Fruit fly (Drosophila melanogaster) whole organism, embryonic: ENCODE results near the gene CG11000.

ENCODE experiments used
- Ada2b ChIP-seq: fragments of 200-800 bp; sonication (Bioruptor generic); IDR thresholded peaks from 2 replicates; pipeline ENCODE4 v1.3.6; 2022; ENCODE audit warnings: missing biosample characterization, missing genetic modification characterization
- CG10274 ChIP-seq: fragments of 200-800 bp; sonication (Bioruptor generic); optimal IDR thresholded peaks from 3 replicates; lab custom pipeline; 2017; ENCODE audit warnings: missing biosample characterization, mild to moderate bottlenecking, missing genetic modification characterization
- CG11085 ChIP-seq: fragments of 200-800 bp; sonication (Bioruptor generic); IDR thresholded peaks from 2 replicates; pipeline ENCODE4 v1.3.6; 2022; ENCODE audit warnings: missing biosample characterization, missing genetic modification characterization
- CG12071 ChIP-seq: fragments of 200-800 bp; sonication (Bioruptor generic); optimal IDR thresholded peaks from 3 replicates; lab custom pipeline; 2018; ENCODE audit warnings: missing biosample characterization, mild to moderate bottlenecking, missing genetic modification characterization
- CG12155 ChIP-seq: fragments of 200-800 bp; sonication (Bioruptor generic); optimal IDR thresholded peaks from 3 replicates; lab custom pipeline; 2016; ENCODE audit warnings: missing biosample characterization, missing genetic modification characterization
- CG12942 ChIP-seq: fragments of 200-800 bp; sonication (Bioruptor generic); optimal IDR thresholded peaks from 3 replicates; lab custom pipeline; 2016; ENCODE audit warnings: missing biosample characterization, missing genetic modification characterization
- CG13424 ChIP-seq: fragments of 200-800 bp; sonication (Bioruptor generic); optimal IDR thresholded peaks from 2 replicates; lab custom pipeline; 2019; ENCODE audit warnings: missing biosample characterization, mild to moderate bottlenecking, missing genetic modification characterization, moderate library complexity
- CG14710 ChIP-seq: fragments of 200-800 bp; sonication (Bioruptor generic); optimal IDR thresholded peaks from 3 replicates; lab custom pipeline; 2019; ENCODE audit warnings: missing biosample characterization, mild to moderate bottlenecking, missing genetic modification characterization, moderate library complexity
- CG17385 ChIP-seq: fragments of 200-800 bp; sonication (Bioruptor generic); optimal IDR thresholded peaks from 3 replicates; lab custom pipeline; 2018; ENCODE audit warnings: missing biosample characterization, mild to moderate bottlenecking, missing genetic modification characterization
- CG31388 ChIP-seq: fragments of 200-800 bp; sonication (Bioruptor generic); optimal IDR thresholded peaks from 2 replicates; lab custom pipeline; 2016; ENCODE audit warnings: missing biosample characterization, missing genetic modification characterization
- CG3281 ChIP-seq: fragments of 200-800 bp; sonication (Bioruptor generic); optimal IDR thresholded peaks from 3 replicates; lab custom pipeline; 2017; ENCODE audit warnings: missing biosample characterization, mild to moderate bottlenecking, missing genetic modification characterization
- CG3726 ChIP-seq: fragments of 200-800 bp; sonication (Bioruptor generic); IDR thresholded peaks from 3 replicates; pipeline ENCODE4, ENCODE4 v1.3.6; 2022; ENCODE audit warnings: missing biosample characterization, missing genetic modification characterization
- CG4820 ChIP-seq: fragments of 200-800 bp; sonication (Bioruptor generic); optimal IDR thresholded peaks from 3 replicates; lab custom pipeline; 2016; ENCODE audit warnings: missing biosample characterization, missing genetic modification characterization
- CG7928 ChIP-seq: fragments of 200-800 bp; sonication (Bioruptor generic); optimal IDR thresholded peaks from 2 replicates; lab custom pipeline; 2017; ENCODE audit warnings: missing biosample characterization, mild to moderate bottlenecking, missing genetic modification characterization
- CG8359 ChIP-seq: fragments of 200-800 bp; sonication (Bioruptor generic); optimal IDR thresholded peaks from 2 replicates; lab custom pipeline; 2017; ENCODE audit warnings: missing biosample characterization, mild to moderate bottlenecking, missing genetic modification characterization, borderline replicate concordance
- CkIIα-i1 ChIP-seq: fragments of 200-800 bp; sonication (Bioruptor generic); IDR thresholded peaks from 2 replicates; pipeline ENCODE4 v1.3.6; 2022; ENCODE audit warnings: missing biosample characterization, missing genetic modification characterization
- CrebB ChIP-seq: fragments of 200-800 bp; sonication (Bioruptor generic); optimal IDR thresholded peaks from 3 replicates; lab custom pipeline; 2018; ENCODE audit warnings: missing biosample characterization, mild to moderate bottlenecking, missing genetic modification characterization
- D19A ChIP-seq: fragments of 200-800 bp; optimal IDR thresholded peaks from 3 replicates; lab custom pipeline; 2019; ENCODE audit warnings: missing biosample characterization, mild to moderate bottlenecking, missing genetic modification characterization, moderate library complexity
- Doc3 ChIP-seq: fragments of 200-800 bp; sonication (Bioruptor generic); IDR thresholded peaks from 3 replicates; pipeline ENCODE4 v1.3.6; 2022; ENCODE audit warnings: missing biosample characterization, missing genetic modification characterization; ENCODE audit not compliant: partially characterized antibody
- Elba2 ChIP-seq: fragments of 200-800 bp; sonication (Bioruptor generic); optimal IDR thresholded peaks from 3 replicates; lab custom pipeline; 2016; ENCODE audit warnings: missing biosample characterization, missing genetic modification characterization
- Fer1 ChIP-seq: fragments of 200-800 bp; sonication (Bioruptor generic); optimal IDR thresholded peaks from 2 replicates; lab custom pipeline; 2017; ENCODE audit warnings: missing biosample characterization, mild to moderate bottlenecking, missing genetic modification characterization
- HmgZ ChIP-seq: fragments of 200-800 bp; sonication (Bioruptor generic); optimal IDR thresholded peaks from 2 replicates; lab custom pipeline; 2018; ENCODE audit warnings: missing biosample characterization, mild to moderate bottlenecking, missing genetic modification characterization
- Hr78 ChIP-seq, 2 experiments: fragments of 200-800 bp in 1 of 2; fragments of >200 bp in 1 of 2; sonication (Bioruptor generic) in 1 of 2; optimal IDR thresholded peaks; 2 replicates each; lab custom pipeline; 2017 to 2019; ENCODE audit warnings: missing biosample characterization in 2 of 2, missing genetic modification characterization in 2 of 2, mild to moderate bottlenecking in 1 of 2, moderate library complexity in 1 of 2
- NC2α ChIP-seq: fragments of 200-800 bp; sonication (Bioruptor generic); optimal IDR thresholded peaks from 2 replicates; lab custom pipeline; 2016; ENCODE audit warnings: missing biosample characterization, missing genetic modification characterization
- NfI ChIP-seq: fragments of 200-800 bp; sonication (Bioruptor generic); optimal IDR thresholded peaks from 3 replicates; lab custom pipeline; 2018; ENCODE audit warnings: missing biosample characterization, mild to moderate bottlenecking, missing genetic modification characterization, moderate library complexity
- Ravus ChIP-seq: fragments of 200-800 bp; sonication (Bioruptor generic); IDR thresholded peaks from 2 replicates; pipeline ENCODE4 v1.3.6; 2022; ENCODE audit warnings: missing biosample characterization, missing genetic modification characterization
- Ssrp ChIP-seq: fragments of 200-800 bp; sonication (Bioruptor generic); optimal IDR thresholded peaks from 2 replicates; lab custom pipeline; 2018; ENCODE audit warnings: missing biosample characterization, mild to moderate bottlenecking, missing genetic modification characterization, moderate library complexity
- Tbp ChIP-seq: fragments of >200 bp; optimal IDR thresholded peaks from 2 replicates; lab custom pipeline; 2018; ENCODE audit warnings: missing biosample characterization, missing genetic modification characterization
- az2 ChIP-seq: fragments of 200-800 bp; sonication (Bioruptor generic); optimal IDR thresholded peaks from 3 replicates; lab custom pipeline; 2016; ENCODE audit warnings: missing biosample characterization, missing genetic modification characterization
- caup ChIP-seq: fragments of 200-800 bp; sonication (Bioruptor generic); optimal IDR thresholded peaks from 3 replicates; lab custom pipeline; 2017; ENCODE audit warnings: missing biosample characterization, mild to moderate bottlenecking, missing genetic modification characterization, moderate library complexity; ENCODE audit not compliant: severe bottlenecking
- crp ChIP-seq, 2 experiments: fragments of 200-800 bp; sonication (Bioruptor generic); optimal IDR thresholded peaks; 2 replicates in 1 of 2; 3 replicates in 1 of 2; lab custom pipeline; 2017; ENCODE audit warnings: missing biosample characterization in 2 of 2, missing genetic modification characterization in 2 of 2, mild to moderate bottlenecking in 1 of 2, moderate library complexity in 1 of 2
- dmrt11E ChIP-seq: fragments of 200-800 bp; sonication (Bioruptor generic); optimal IDR thresholded peaks from 3 replicates; lab custom pipeline; 2018; ENCODE audit warnings: missing biosample characterization, mild to moderate bottlenecking, missing genetic modification characterization, moderate library complexity
- eve ChIP-seq, 2 experiments: fragments of >200 bp; optimal IDR thresholded peaks; 2 replicates each; lab custom pipeline; 2017; ENCODE audit warnings: missing biosample characterization in 2 of 2, missing genetic modification characterization in 2 of 2
- eyg ChIP-seq: fragments of 200-800 bp; sonication (Bioruptor generic); optimal IDR thresholded peaks from 3 replicates; lab custom pipeline; 2016; ENCODE audit warnings: missing biosample characterization, missing genetic modification characterization
- ftz-f1 ChIP-seq: fragments of 200-800 bp; sonication (Bioruptor generic); optimal IDR thresholded peaks from 2 replicates; lab custom pipeline; 2016; ENCODE audit warnings: missing biosample characterization, missing genetic modification characterization
- gsb ChIP-seq: fragments of 200-800 bp; sonication (Bioruptor generic); IDR thresholded peaks from 2 replicates; pipeline ENCODE4 v1.3.6; 2022; ENCODE audit warnings: missing biosample characterization, missing genetic modification characterization
- gsb-n ChIP-seq: fragments of 200-800 bp; sonication (Bioruptor generic); optimal IDR thresholded peaks from 3 replicates; lab custom pipeline; 2018; ENCODE audit warnings: missing biosample characterization, mild to moderate bottlenecking, missing genetic modification characterization
- insv ChIP-seq, 2 experiments: fragments of 200-800 bp; sonication (Bioruptor generic); optimal IDR thresholded peaks; 3 replicates each; lab custom pipeline; 2016 to 2018; ENCODE audit warnings: missing biosample characterization in 2 of 2, missing genetic modification characterization in 2 of 2
- inv ChIP-seq: fragments of 200-800 bp; sonication (Bioruptor generic); IDR thresholded peaks from 2 replicates; pipeline ENCODE4 v1.3.6; 2022; ENCODE audit warnings: missing biosample characterization, missing genetic modification characterization; ENCODE audit not compliant: partially characterized antibody
- jing ChIP-seq: fragments of 200-800 bp; sonication (Bioruptor generic); optimal IDR thresholded peaks from 2 replicates; lab custom pipeline; 2018; ENCODE audit warnings: missing biosample characterization, mild to moderate bottlenecking, missing genetic modification characterization
- lmd ChIP-seq: fragments of 200-800 bp; sonication (Bioruptor generic); IDR thresholded peaks from 2 replicates; pipeline ENCODE4 v1.3.6; 2022; ENCODE audit warnings: missing biosample characterization, missing genetic modification characterization
- lola ChIP-seq, 3 experiments: fragments of >200 bp in 2 of 3; fragments of 200-800 bp in 1 of 3; sonication (Bioruptor generic) in 1 of 3; optimal IDR thresholded peaks; 2 replicates each; lab custom pipeline; 2017 to 2019; ENCODE audit warnings: missing biosample characterization in 3 of 3, missing genetic modification characterization in 3 of 3, mild to moderate bottlenecking in 1 of 3, moderate library complexity in 1 of 3
- mld ChIP-seq: fragments of 200-800 bp; sonication (Bioruptor generic); IDR thresholded peaks from 3 replicates; pipeline ENCODE4 v1.3.6; 2022; ENCODE audit warnings: missing biosample characterization, missing genetic modification characterization; ENCODE audit not compliant: partially characterized antibody
- nerfin-2 ChIP-seq: fragments of 200-800 bp; sonication (Bioruptor generic); IDR thresholded peaks from 2 replicates; pipeline ENCODE4 v1.3.6; 2022; ENCODE audit warnings: missing biosample characterization, missing genetic modification characterization; ENCODE audit not compliant: partially characterized antibody
- salm ChIP-seq: fragments of 200-800 bp; sonication (Bioruptor generic); optimal IDR thresholded peaks from 2 replicates; lab custom pipeline; 2018; ENCODE audit warnings: missing biosample characterization, mild to moderate bottlenecking, missing genetic modification characterization
- stwl ChIP-seq: fragments of 200-800 bp; sonication (Bioruptor generic); optimal IDR thresholded peaks from 3 replicates; lab custom pipeline; 2018; ENCODE audit warnings: missing biosample characterization, mild to moderate bottlenecking, missing genetic modification characterization, moderate library complexity
- vfl ChIP-seq: fragments of 200-800 bp; sonication (Bioruptor generic); optimal IDR thresholded peaks from 2 replicates; lab custom pipeline; 2016; ENCODE audit warnings: missing biosample characterization, missing genetic modification characterization

CG11000 gene

dm6 chr3R:5778731-5779593, 23.2 kb upstream of the CG11000 start, which contains the start of gene jagn (continued):
- TF ChIP-seq insv (GFP tag; optimal IDR thresholded peaks at IDR 0.05; lab: Kevin White, UChicago) (peak in 1 of 2 experiments; percentile 86), stwl (peak; percentile 54), CG17385 (GFP tag; lab: Kevin White, UChicago) (peak; percentile 61), CrebB (tag; lab: Kevin White, UChicago) (peak; percentile 66), NC2α (GFP tag; lab: Kevin White, UChicago) (no peak), salm (tag; lab: Kevin White, UChicago) (no peak), eyg (GFP tag; lab: Kevin White, UChicago) (no peak), gsb-n (tag; lab: Kevin White, UChicago) (peak; percentile 48), caup (peak; percentile 73), Fer1 (peak; percentile 39), CG8359 (GFP tag; lab: Kevin White, UChicago) (no peak), CG14710 (tag; lab: Kevin White, UChicago) (peak; percentile 82), Ada2b (GFP tag; lab: Robert Waterston, UW) (peak; percentile 50; the same call in 1 of the 2 replicates), Tbp (GFP tag; lab: Kevin White, UChicago) (no peak), nerfin-2 (GFP tag; lab: Robert Waterston, UW) (peak; percentile 99), jing (GFP tag; lab: Kevin White, UChicago) (no peak), Ssrp (tag; lab: Kevin White, UChicago) (peak; percentile 13), CG4820 (GFP tag; lab: Kevin White, UChicago) (no peak), Ravus (GFP tag; lab: Robert Waterston, UW) (no peak), inv (GFP tag; lab: Robert Waterston, UW) (peak; percentile 100), Hr78 (GFP tag; optimal IDR thresholded peaks at IDR 0.05; lab: Kevin White, UChicago) (no peak), gsb (GFP tag; lab: Robert Waterston, UW) (peak; percentile 57), CG3726 (GFP tag; lab: Robert Waterston, UW) (no peak), HmgZ (tag; lab: Kevin White, UChicago) (peak; percentile 46), CG7928 (GFP tag; lab: Kevin White, UChicago) (peak; percentile 6), mld (GFP tag; lab: Robert Waterston, UW) (peak; percentile 99), CkIIα-i1 (GFP tag; lab: Robert Waterston, UW) (no peak), CG12071 (GFP tag; lab: Kevin White, UChicago) (peak; percentile 13), CG3281 (GFP tag; lab: Kevin White, UChicago) (peak; percentile 35), ftz-f1 (GFP tag; lab: Kevin White, UChicago) (no peak), CG12155 (GFP tag; lab: Kevin White, UChicago) (peak; percentile 98), lola (GFP tag; optimal IDR thresholded peaks at IDR 0.05; lab: Kevin White, UChicago) (peak in 1 of 3 experiments; percentile 33), CG11085 (peak; percentile 65; the same call in 1 of the 2 replicates), CG12942 (no peak), lmd (GFP tag; lab: Robert Waterston, UW) (peak; percentile 51; the same call in 1 of the 2 replicates), az2 (GFP tag; lab: Kevin White, UChicago) (peak; percentile 51), CG31388 (GFP tag; lab: Kevin White, UChicago) (no peak), crp (GFP tag; optimal IDR thresholded peaks at IDR 0.05; lab: Kevin White, UChicago) (peak in 1 of 2 experiments; percentile 34), Elba2 (no peak), D19A (tag; lab: Kevin White, UChicago) (peak; percentile 11), CG13424 (tag; lab: Kevin White, UChicago) (peak; percentile 35), dmrt11E (peak; percentile 37), Doc3 (GFP tag; lab: Robert Waterston, UW) (peak; percentile 99), CG10274 (GFP tag; lab: Kevin White, UChicago) (no peak), NfI (GFP tag; lab: Kevin White, UChicago) (peak; percentile 75), eve (GFP tag; optimal IDR thresholded peaks at IDR 0.05; lab: Kevin White, UChicago) (no peak), vfl (peak; percentile 39)
